Worm (Caenorhabditis elegans): ENCODE measurements around the gene fkh-2.

fkh-2 gene

DNA sequence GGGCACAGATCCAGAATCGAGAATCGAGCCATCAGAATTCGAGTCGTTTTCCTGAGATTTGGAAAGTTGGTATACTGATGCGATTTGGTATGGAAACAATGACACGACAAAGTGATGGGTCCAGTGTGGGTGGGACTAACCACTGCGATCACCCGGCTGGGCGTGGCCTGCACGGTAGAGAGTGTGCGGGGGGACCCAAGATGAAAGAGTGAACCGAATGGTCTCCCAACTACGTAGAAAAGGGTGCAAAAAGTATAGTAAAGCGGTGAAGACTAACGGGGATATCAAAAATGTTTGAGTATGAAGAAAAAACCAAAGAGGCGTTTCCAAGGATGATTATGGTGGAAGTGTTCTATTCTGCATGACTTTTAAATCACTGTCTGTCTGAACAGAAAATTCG, at the start of gene fkh-2:
Gene fkh-2 (minus strand): TSS at position 101 of the 400 bp plus-strand sequence.
- TF ChIP-seq madf-9 (GFP tag; conservative IDR thresholded peaks at IDR 0.05) (no peak), lin-38 (GFP tag; IDR thresholded peaks at IDR 0.05) (no peak), lin-13 (GFP tag; optimal IDR thresholded peaks at IDR 0.05) (no peak), ceh-32 (tag; optimal IDR thresholded peaks at IDR 0.05; ENCODE audit: poor library complexity) (no peak), R02D3.7 (tag; optimal IDR thresholded peaks at IDR 0.05) (no peak), mdl-1 (tag; optimal IDR thresholded peaks at IDR 0.05) (no peak), F49E8.2 (tag; optimal IDR thresholded peaks at IDR 0.05; ENCODE audit: borderline replicate concordance) (no peak), snpc-4 (tag; optimal IDR thresholded peaks at IDR 0.05) (no peak), madf-5 (GFP tag; IDR thresholded peaks at IDR 0.05) (no peak), ztf-7 (tag; optimal IDR thresholded peaks at IDR 0.05) (no peak), egl-43 (GFP tag; IDR thresholded peaks at IDR 0.05) (no peak), aha-1 (tag) (no peak), zfp-2 (tag; optimal IDR thresholded peaks at IDR 0.05) (no peak), Y48G9A.11 (GFP tag; IDR thresholded peaks at IDR 0.05) (no peak), ceh-28 (tag; optimal IDR thresholded peaks at IDR 0.05) (no peak), daf-16 (GFP tag; optimal IDR thresholded peaks at IDR 0.05) (no peak), daf-16 (tag; optimal IDR thresholded peaks at IDR 0.05) (no peak), ceh-20 (GFP tag; IDR thresholded peaks at IDR 0.05) (no peak), nhr-76 (tag; optimal IDR thresholded peaks at IDR 0.05) (no peak), nhr-42 (GFP tag; IDR thresholded peaks at IDR 0.05) (no peak), unc-39 (tag; optimal IDR thresholded peaks at IDR 0.05) (no peak)

DNA sequence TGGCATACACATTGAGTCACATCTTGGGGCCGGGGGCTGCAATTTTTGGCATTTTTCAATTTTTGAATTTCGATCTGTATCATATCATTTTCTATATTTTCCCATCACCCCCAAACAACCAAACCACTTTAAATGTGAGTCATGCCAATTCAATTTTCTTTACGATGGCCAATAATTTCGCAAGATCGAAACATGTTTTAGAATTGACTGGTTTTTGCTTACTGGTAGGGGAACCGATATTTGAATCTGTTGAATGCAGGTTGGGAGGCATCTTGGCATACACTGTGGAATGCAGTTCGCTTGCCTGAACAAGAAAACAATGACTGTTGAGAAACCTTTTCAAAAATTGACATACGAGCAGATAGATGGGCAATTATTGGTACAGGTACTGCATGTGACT, 49.0 kb upstream of the fkh-2 start:
- TF ChIP-seq unc-62 (GFP tag; optimal IDR thresholded peaks at IDR 0.05 in 1 of 2) (peak in 1 of 2 experiments; percentile 73), unc-62 (tag; optimal IDR thresholded peaks at IDR 0.05) (no peak), T26A8.4 (GFP tag; IDR thresholded peaks at IDR 0.05) (no peak), madf-9 (GFP tag; conservative IDR thresholded peaks at IDR 0.05) (no peak), D1046.2 (GFP tag; IDR thresholded peaks at IDR 0.05) (no peak), attf-4 (tag; optimal IDR thresholded peaks at IDR 0.05) (no peak)

DNA sequence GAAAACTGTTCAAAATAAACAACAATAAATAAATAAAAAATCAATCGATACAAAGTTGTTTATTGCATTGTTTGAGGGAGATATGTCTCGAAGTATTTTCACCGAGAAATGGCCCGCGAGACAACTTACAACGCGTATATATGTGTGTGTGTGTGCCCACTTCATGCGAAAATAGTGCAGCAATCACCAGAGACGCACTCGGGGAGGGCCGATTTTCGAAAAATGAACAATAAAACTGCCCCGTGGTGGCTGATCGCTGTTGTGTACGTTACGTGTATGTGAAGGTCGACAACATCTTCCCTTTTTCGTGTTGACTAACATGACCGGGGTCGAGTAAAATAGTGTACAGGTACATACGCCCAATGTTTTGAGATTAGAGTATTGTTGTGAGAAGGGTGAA, 46.4 kb upstream of the fkh-2 start:
- TF ChIP-seq nhr-102 (tag; optimal IDR thresholded peaks at IDR 0.05) (peak; percentile 10), hlh-30 (tag; optimal IDR thresholded peaks at IDR 0.05; ENCODE audit: insufficient read depth) (peak; percentile 78), mdt-29 (GFP tag; IDR thresholded peaks at IDR 0.05) (0 out of 2 replicates have a peak, but pooled peaks have one; percentile 52), nhr-11 (tag; optimal IDR thresholded peaks at IDR 0.05) (peak; percentile 45), D1046.2 (GFP tag; IDR thresholded peaks at IDR 0.05) (no peak), ama-1 (optimal IDR thresholded peaks at IDR 0.05) (peak; percentile 95), fkh-10 (GFP tag; optimal IDR thresholded peaks at IDR 0.05) (no peak), aha-1 (tag) (peak; percentile 91), lsy-2 (tag; optimal IDR thresholded peaks at IDR 0.05) (peak in 1 of 2 experiments; percentile 30), dmd-8 (GFP tag; IDR thresholded peaks at IDR 0.05) (no peak), mxl-3 (GFP tag; optimal IDR thresholded peaks at IDR 0.05) (peak; percentile 20), ceh-20 (GFP tag; IDR thresholded peaks at IDR 0.05) (0 out of 2 replicates have a peak, but pooled peaks have one; percentile 24), Y105C5A.15 (GFP tag; IDR thresholded peaks at IDR 0.05) (no peak), zip-2 (tag; optimal IDR thresholded peaks at IDR 0.05) (no peak), nhr-76 (tag; optimal IDR thresholded peaks at IDR 0.05) (no peak), mep-1 (tag; optimal IDR thresholded peaks at IDR 0.05) (peak; percentile 79), nhr-237 (tag; optimal IDR thresholded peaks at IDR 0.05) (no peak), mdl-1 (tag; optimal IDR thresholded peaks at IDR 0.05) (peak; percentile 28 to 66), egl-27 (tag; optimal IDR thresholded peaks at IDR 0.05) (no peak), nhr-25 (tag; optimal IDR thresholded peaks at IDR 0.05; ENCODE audit: borderline replicate concordance, insufficient read depth) (peak; percentile 87), daf-16 (GFP tag; optimal IDR thresholded peaks at IDR 0.05) (peak in 1 of 2 experiments; percentile 93), daf-16 (tag; optimal IDR thresholded peaks at IDR 0.05) (peak; percentile 44), nhr-6 (tag; optimal IDR thresholded peaks at IDR 0.05) (peak; percentile 19), dve-1 (tag; optimal IDR thresholded peaks at IDR 0.05; ENCODE audit: insufficient read depth) (peak; percentile 73), nhr-28 (tag; optimal IDR thresholded peaks at IDR 0.05) (peak; percentile 52), hlh-11 (tag; optimal IDR thresholded peaks at IDR 0.05) (peak; percentile 39), pha-4 (GFP tag; IDR thresholded peaks at IDR 0.05) (no peak), pha-4 (tag; optimal IDR thresholded peaks at IDR 0.05) (peak; percentile 43), snpc-4 (tag; optimal IDR thresholded peaks at IDR 0.05) (no peak)
